Worm (Caenorhabditis elegans) whole organism, L4 larva: ENCODE results near the gene K01H12.4.

Source experiments
- fos-1 ChIP-seq: fragments of 150-350 bp; optimal IDR thresholded peaks from 2 replicates; lab custom pipeline; 2014; ENCODE audit warnings: missing biosample characterization, missing genetic modification characterization
- madf-5 ChIP-seq, 2 experiments: fragments of 200-800 bp; sonication (Bioruptor generic); IDR thresholded peaks; 2 replicates each; pipeline ENCODE4 v1.3.6; 2022; ENCODE audit warnings: missing compliant biosample characterization in 2 of 2, missing genetic modification characterization in 2 of 2
- snpc-4 ChIP-seq: fragments of 150-350 bp; optimal IDR thresholded peaks from 2 replicates; lab custom pipeline; 2014; ENCODE audit warnings: missing biosample characterization, missing genetic modification characterization

- no peak for TF ChIP-seq madf-5 (GFP tag; IDR thresholded peaks at IDR 0.05; lab: Robert Waterston, UW)
- TF ChIP-seq fos-1: no peak
- no peak for TF ChIP-seq snpc-4 (tag; lab: Kevin White, UChicago)
Measured at ce11 chrIV:9742883-9743282, 30.0 kb downstream of the K01H12.4 start, which contains the start of gene C28D4.7.
